Worm (Caenorhabditis elegans): ENCODE data around the gene pfd-4.

- TF ChIP-seq ztf-1 (GFP tag; conservative IDR thresholded peaks at IDR 0.05) = no peak
- TF ChIP-seq egl-27 (tag; optimal IDR thresholded peaks at IDR 0.05) = no peak
- no peak for TF ChIP-seq peb-1 (tag; optimal IDR thresholded peaks at IDR 0.05)
Observed at ce11 chrIV:11304970-11305369, 10.0 kb upstream of the pfd-4 start.

Data from whole organism, L2 larva.